Fruit fly (Drosophila melanogaster) whole organism: ENCODE results near the gene Tsp29Fb.

Experiments used
- CG8478 ChIP-seq: fragments of >200 bp; optimal IDR thresholded peaks from 2 replicates; lab custom pipeline; 2018; ENCODE audit warnings: inconsistent platforms
- Dll ChIP-seq: fragments of >200 bp; optimal IDR thresholded peaks from 2 replicates; lab custom pipeline; 2017
- pan ChIP-seq: fragments of >200 bp; optimal IDR thresholded peaks from 2 replicates; lab custom pipeline; 2017
- psq ChIP-seq: fragments of >200 bp; optimal IDR thresholded peaks from 2 replicates; lab custom pipeline; 2017
- usp ChIP-seq: fragments of >200 bp; optimal IDR thresholded peaks from 2 replicates; lab custom pipeline; 2017; ENCODE audit warnings: missing biosample characterization, missing genetic modification characterization, mixed read lengths

dm6 chr2L:8982584-8983302 lies 45.6 kb downstream of the Tsp29Fb start:
- TF ChIP-seq psq (lab: Kevin White, UChicago): no peak
- TF ChIP-seq pan (lab: Kevin White, UChicago): no peak
- no peak for TF ChIP-seq CG8478 (lab: Kevin White, UChicago)
- TF ChIP-seq usp: no peak
- TF ChIP-seq Dll (lab: Kevin White, UChicago): no peak
